Worm (Caenorhabditis elegans) whole organism, L4 larva: ENCODE data around the gene F52G3.1.

Experiments used
- F44E2.7 ChIP-seq: fragments of 200-800 bp; sonication (Bioruptor generic); IDR thresholded peaks from 2 replicates; pipeline ENCODE4 v2.1.2; 2022; ENCODE audit warnings: missing genetic modification characterization, missing compliant biosample characterization
- ZK337.2 ChIP-seq: fragments of 200-800 bp; sonication (Bioruptor generic); IDR thresholded peaks from 2 replicates; pipeline ENCODE4 v1.3.6; 2022; ENCODE audit warnings: missing genetic modification reagents, missing genetic modification characterization, missing compliant biosample characterization
- aha-1 ChIP-seq: fragments of 150-350 bp; peaks from one replicate; lab custom pipeline; 2014; ENCODE audit warnings: missing biosample characterization, missing genetic modification characterization
- attf-4 ChIP-seq: sonication (generic microtip); optimal IDR thresholded peaks from 3 replicates; lab custom pipeline; 2017; ENCODE audit warnings: missing biosample characterization, missing genetic modification characterization
- ceh-28 ChIP-seq: fragments of 150-350 bp; optimal IDR thresholded peaks from 2 replicates; lab custom pipeline; 2014; ENCODE audit warnings: missing biosample characterization, missing genetic modification reagents, missing genetic modification characterization
- ceh-62 ChIP-seq: sonication (generic microtip); optimal IDR thresholded peaks from 2 replicates; lab custom pipeline; 2017; ENCODE audit warnings: missing biosample characterization, missing genetic modification characterization
- ceh-82 ChIP-seq: sonication (generic microtip); optimal IDR thresholded peaks from 2 replicates; lab custom pipeline; 2017; ENCODE audit warnings: missing biosample characterization, missing genetic modification characterization
- ces-1 ChIP-seq: fragments of 150-350 bp; sonication (generic microtip); optimal IDR thresholded peaks from 4 replicates; lab custom pipeline; 2014; ENCODE audit warnings: missing biosample characterization, missing genetic modification reagents, missing genetic modification characterization
- daf-16 ChIP-seq, 3 experiments: sonication (generic microtip); optimal IDR thresholded peaks; 2 replicates each; lab custom pipeline; 2016 to 2017; ENCODE audit warnings: missing genetic modification characterization in 3 of 3, missing genetic modification reagents in 3 of 3, mild to moderate bottlenecking in 2 of 3, missing compliant biosample characterization in 2 of 3, missing biosample characterization in 1 of 3, moderate library complexity in 1 of 3
- dmd-9 ChIP-seq: fragments of 200-800 bp; sonication (Bioruptor generic); IDR thresholded peaks from 2 replicates; pipeline ENCODE4 v1.3.6; 2022; ENCODE audit warnings: missing genetic modification reagents, missing genetic modification characterization, missing compliant biosample characterization
- dpl-1 ChIP-seq: fragments of 150-350 bp; optimal IDR thresholded peaks from 2 replicates; lab custom pipeline; 2014; ENCODE audit warnings: missing biosample characterization, missing genetic modification reagents, missing genetic modification characterization
- egl-43 ChIP-seq: fragments of 200-800 bp; sonication (Bioruptor generic); IDR thresholded peaks from 2 replicates; pipeline ENCODE4 v1.3.6; 2022; ENCODE audit warnings: missing genetic modification reagents, missing genetic modification characterization, missing compliant biosample characterization
- fkh-10 ChIP-seq: fragments of 150-350 bp; optimal IDR thresholded peaks from 2 replicates; lab custom pipeline; 2014; ENCODE audit warnings: missing biosample characterization, missing genetic modification reagents, missing genetic modification characterization
- hlh-30 ChIP-seq: sonication (generic microtip); optimal IDR thresholded peaks from 2 replicates; lab custom pipeline; 2017; ENCODE audit warnings: antibody characterized with exemption, mild to moderate bottlenecking, missing genetic modification characterization, missing compliant biosample characterization; ENCODE audit not compliant: insufficient read depth
- mxl-2 ChIP-seq: fragments of 200-800 bp; sonication (Bioruptor generic); conservative IDR thresholded peaks from 2 replicates; pipeline ENCODE4 v1.3.6; 2022; ENCODE audit warnings: missing genetic modification reagents, missing genetic modification characterization, missing compliant biosample characterization
- nhr-237 ChIP-seq: sonication (generic microtip); optimal IDR thresholded peaks from 2 replicates; lab custom pipeline; 2017; ENCODE audit warnings: missing biosample characterization, missing genetic modification characterization
- nhr-41 ChIP-seq: fragments of 200-800 bp; sonication (Bioruptor generic); IDR thresholded peaks from 2 replicates; pipeline ENCODE4 v1.3.6; 2022; ENCODE audit warnings: missing genetic modification reagents, missing genetic modification characterization, missing compliant biosample characterization
- nhr-42 ChIP-seq: fragments of 200-800 bp; sonication (Bioruptor generic); IDR thresholded peaks from 2 replicates; pipeline ENCODE4 v1.3.6; 2022; ENCODE audit warnings: missing genetic modification characterization, missing compliant biosample characterization
- nhr-6 ChIP-seq: fragments of 150-350 bp; optimal IDR thresholded peaks from 2 replicates; lab custom pipeline; 2014; ENCODE audit warnings: missing biosample characterization, missing genetic modification characterization
- nhr-77 ChIP-seq: fragments of 150-350 bp; optimal IDR thresholded peaks from 2 replicates; lab custom pipeline; 2014; ENCODE audit warnings: missing biosample characterization, missing genetic modification characterization
- set-16 ChIP-seq: fragments of 200-800 bp; sonication (Bioruptor generic); IDR thresholded peaks from 2 replicates; pipeline ENCODE4 v1.3.6; 2022; ENCODE audit warnings: missing genetic modification reagents, missing genetic modification characterization, missing compliant biosample characterization
- tag-97 ChIP-seq: fragments of 200-800 bp; sonication (Bioruptor generic); IDR thresholded peaks from 2 replicates; pipeline ENCODE4 v1.3.6; 2022; ENCODE audit warnings: missing genetic modification characterization, missing compliant biosample characterization
- unc-62 ChIP-seq, 3 experiments: fragments of 150-350 bp in 1 of 3; sonication (generic microtip); optimal IDR thresholded peaks in 2 of 3; peaks in 1 of 3; 1 replicate in 1 of 3; 2 replicates in 2 of 3; lab custom pipeline; 2014 to 2017; ENCODE audit warnings: missing biosample characterization in 3 of 3, missing genetic modification characterization in 3 of 3, missing genetic modification reagents in 3 of 3, missing genotype in 1 of 3
- zag-1 ChIP-seq: fragments of 150-350 bp; optimal IDR thresholded peaks from 2 replicates; lab custom pipeline; 2014; ENCODE audit warnings: missing biosample characterization, missing genetic modification characterization
- zfp-2 ChIP-seq: sonication (generic microtip); optimal IDR thresholded peaks from 2 replicates; lab custom pipeline; 2016; ENCODE audit warnings: mild to moderate bottlenecking, missing genetic modification characterization, missing compliant biosample characterization
- zfp-3 ChIP-seq: fragments of 200-800 bp; sonication (Bioruptor generic); conservative IDR thresholded peaks from 2 replicates; pipeline ENCODE4 v1.3.6; 2022; ENCODE audit warnings: missing genetic modification reagents, missing genetic modification characterization, missing compliant biosample characterization

The F52G3.1 gene

DNA sequence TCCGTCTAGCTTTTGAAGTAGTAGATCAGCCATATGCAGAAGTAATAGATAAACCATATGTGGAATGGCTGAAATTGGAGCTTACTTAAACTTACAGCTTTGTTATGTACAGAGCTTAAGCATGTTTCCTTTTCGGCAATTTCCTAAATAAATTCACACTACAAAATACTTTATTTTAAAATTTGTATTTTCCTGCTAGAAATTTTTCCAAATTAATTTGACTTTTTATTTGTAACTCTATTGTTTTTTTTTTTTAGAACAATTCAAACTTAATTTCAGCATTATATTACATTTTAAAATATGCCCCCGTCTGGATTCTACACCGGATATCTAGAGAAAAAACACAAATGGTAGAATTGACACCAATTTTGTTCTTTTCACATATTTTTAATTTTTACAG lies 49.5 kb downstream of the F52G3.1 start, which contains the start of gene F35B3.3:
TSS of gene F35B3.3 (plus strand) at position 301 of the 400 bp plus-strand sequence.
- TF ChIP-seq nhr-41 (GFP tag; lab: Robert Waterston, UW) (no peak), fkh-10 (GFP tag; lab: Kevin White, UChicago) (no peak), zfp-3 (GFP tag; lab: Robert Waterston, UW) (no peak), dpl-1 (no peak)

DNA sequence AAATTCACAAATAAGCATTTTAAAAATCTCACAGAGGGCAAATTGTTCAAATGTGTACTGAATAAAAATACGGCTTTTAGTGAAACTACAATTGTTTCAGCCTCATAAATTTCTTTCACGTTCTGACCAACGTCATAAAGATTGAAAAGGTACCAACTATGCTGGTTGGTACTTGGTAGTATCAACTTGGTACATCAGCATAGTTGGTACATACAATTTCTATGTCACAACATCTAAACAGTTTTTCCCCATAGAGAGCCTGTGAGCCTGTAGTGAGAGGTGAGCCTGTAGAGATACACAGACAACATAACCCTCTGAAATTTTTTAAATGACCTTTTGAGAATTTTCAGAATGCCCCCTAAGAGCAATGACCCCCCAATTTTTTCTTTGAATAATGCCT lies 55.4 kb downstream of the F52G3.1 start:
- TF ChIP-seq zfp-2 (tag; lab: Kevin White, UChicago) (no peak), attf-4 (tag; lab: Kevin White, UChicago) (no peak), aha-1 (tag; lab: Kevin White, UChicago) (peak; percentile 91), zag-1 (tag; lab: Kevin White, UChicago) (no peak), hlh-30 (no peak)

DNA sequence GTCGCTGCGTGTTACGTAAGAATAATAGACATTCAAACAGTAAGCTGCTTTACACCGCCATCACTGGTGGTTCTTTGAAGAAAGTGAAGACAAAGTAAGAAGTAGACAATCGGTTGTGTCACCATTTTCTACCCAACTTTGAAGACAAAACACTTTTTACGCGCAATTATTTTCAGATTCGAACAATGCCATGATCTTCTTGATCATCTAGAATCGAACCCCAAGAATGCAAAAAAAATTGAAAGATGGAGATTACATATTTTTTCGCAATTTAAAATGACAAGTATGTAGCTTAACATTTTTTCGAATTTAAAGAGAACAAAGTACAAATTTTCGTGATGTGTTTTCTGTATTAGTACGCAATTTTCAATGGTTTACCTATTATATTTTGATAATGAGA lies 57.2 kb downstream of the F52G3.1 start, which contains the start of gene F35B3.4:
TSS of gene F35B3.4 (minus strand) at position 101 of the 400 bp plus-strand sequence.
- TF ChIP-seq nhr-42: no peak
- TF ChIP-seq ceh-82 (tag; lab: Kevin White, UChicago): no peak
- no peak for TF ChIP-seq ces-1 (GFP tag; lab: Kevin White, UChicago)
- TF ChIP-seq set-16 (GFP tag; lab: Robert Waterston, UW): no peak
- no peak for TF ChIP-seq nhr-77 (tag; lab: Kevin White, UChicago)
- TF ChIP-seq egl-43 (GFP tag; lab: Robert Waterston, UW): no peak
- TF ChIP-seq dmd-9 (GFP tag; lab: Robert Waterston, UW): no peak
- TF ChIP-seq nhr-237 (tag; lab: Kevin White, UChicago): no peak
- no peak for TF ChIP-seq unc-62 (GFP tag; optimal IDR thresholded peaks at IDR 0.05 in 1 of 2; lab: Kevin White, UChicago)
- TF ChIP-seq unc-62 (tag; optimal IDR thresholded peaks at IDR 0.05; lab: Kevin White, UChicago): no peak
- TF ChIP-seq hlh-30: no peak
- no peak for TF ChIP-seq ceh-28 (tag; lab: Kevin White, UChicago)
- no peak for TF ChIP-seq ceh-62 (tag; lab: Kevin White, UChicago)
- TF ChIP-seq mxl-2 (GFP tag; lab: Robert Waterston, UW): no peak
- no peak for TF ChIP-seq ZK337.2 (GFP tag; lab: Robert Waterston, UW)
- no peak for TF ChIP-seq zag-1 (tag; lab: Kevin White, UChicago)
- TF ChIP-seq nhr-6 (tag; lab: Kevin White, UChicago): no peak
- no peak for TF ChIP-seq tag-97 (GFP tag; lab: Robert Waterston, UW)
- TF ChIP-seq daf-16 (GFP tag; optimal IDR thresholded peaks at IDR 0.05; lab: Kevin White, UChicago): no peak
- no peak for TF ChIP-seq daf-16 (tag; optimal IDR thresholded peaks at IDR 0.05; lab: Kevin White, UChicago)
- TF ChIP-seq F44E2.7 (GFP tag; lab: Robert Waterston, UW): no peak
